Fruit fly (Drosophila melanogaster) whole organism, pupa: ENCODE results near the gene trem.

Source experiments
- CG10348 ChIP-seq: fragments of 200-800 bp; sonication (Bioruptor generic); IDR thresholded peaks from 2 replicates; pipeline ENCODE4 v1.3.6; 2022; ENCODE audit warnings: missing biosample characterization, missing genetic modification characterization
- CG12605 ChIP-seq: fragments of 200-800 bp; sonication (Bioruptor generic); IDR thresholded peaks from 2 replicates; pipeline ENCODE4 v1.3.6; 2022; ENCODE audit warnings: missing biosample characterization, missing genetic modification characterization
- CG13204 ChIP-seq: fragments of 200-800 bp; sonication (Bioruptor generic); optimal IDR thresholded peaks from 2 replicates; lab custom pipeline; 2018; ENCODE audit warnings: missing biosample characterization, mild to moderate bottlenecking, missing genetic modification characterization, moderate library complexity
- CG14655 ChIP-seq: fragments of 200-800 bp; sonication (Bioruptor generic); optimal IDR thresholded peaks from 3 replicates; lab custom pipeline; 2017; ENCODE audit warnings: mild to moderate bottlenecking, missing biosample characterization, missing genetic modification reagents, missing genetic modification characterization
- CG15710 ChIP-seq: fragments of 200-800 bp; sonication (Bioruptor generic); optimal IDR thresholded peaks from 2 replicates; lab custom pipeline; 2018; ENCODE audit warnings: missing biosample characterization, mild to moderate bottlenecking, missing genetic modification characterization, moderate library complexity
- CG17806 ChIP-seq: fragments of 200-800 bp; sonication (Bioruptor generic); optimal IDR thresholded peaks from 2 replicates; lab custom pipeline; 2018; ENCODE audit warnings: missing biosample characterization, mild to moderate bottlenecking, missing genetic modification characterization, moderate library complexity
- CG32121 ChIP-seq: fragments of 200-800 bp; sonication (Bioruptor generic); IDR thresholded peaks from 2 replicates; pipeline ENCODE4 v1.3.6; 2022; ENCODE audit warnings: missing biosample characterization, missing genetic modification characterization
- CG34367 ChIP-seq: fragments of 200-800 bp; sonication (Bioruptor generic); optimal IDR thresholded peaks from 2 replicates; lab custom pipeline; 2018; ENCODE audit warnings: missing biosample characterization, mild to moderate bottlenecking, missing genetic modification characterization
- CG4496 ChIP-seq: fragments of 200-800 bp; sonication (Bioruptor generic); IDR thresholded peaks from 3 replicates; pipeline ENCODE4 v1.3.6; 2022; ENCODE audit warnings: missing biosample characterization, missing genetic modification characterization
- CG8159 ChIP-seq: fragments of 200-800 bp; sonication (Bioruptor generic); optimal IDR thresholded peaks from 3 replicates; lab custom pipeline; 2018; ENCODE audit warnings: missing biosample characterization, mild to moderate bottlenecking, missing genetic modification characterization, moderate library complexity
- CG8301 ChIP-seq: fragments of 200-800 bp; sonication (Bioruptor generic); optimal IDR thresholded peaks from 2 replicates; lab custom pipeline; 2018; ENCODE audit warnings: missing biosample characterization, mild to moderate bottlenecking, missing genetic modification characterization
- CG9948 ChIP-seq: fragments of 200-800 bp; sonication (Bioruptor generic); optimal IDR thresholded peaks from 2 replicates; lab custom pipeline; 2018; ENCODE audit warnings: missing biosample characterization, mild to moderate bottlenecking, missing genetic modification characterization, moderate library complexity
- D1 ChIP-seq: fragments of 200-800 bp; sonication (Bioruptor generic); optimal IDR thresholded peaks from 2 replicates; lab custom pipeline; 2018; ENCODE audit warnings: missing biosample characterization, mild to moderate bottlenecking, missing genetic modification characterization, moderate library complexity
- EcR ChIP-seq: fragments of 200-800 bp; sonication (Bioruptor generic); optimal IDR thresholded peaks from 3 replicates; lab custom pipeline; 2019; ENCODE audit warnings: missing biosample characterization, missing genetic modification characterization, mild to moderate bottlenecking, moderate library complexity, missing genetic modification reagents
- Ets98B ChIP-seq: fragments of 200-800 bp; sonication (Bioruptor generic); IDR thresholded peaks from 2 replicates; pipeline ENCODE4 v1.3.6; 2022; ENCODE audit warnings: missing biosample characterization, missing genetic modification characterization
- Pif1A ChIP-seq: fragments of 200-800 bp; sonication (Bioruptor generic); optimal IDR thresholded peaks from 3 replicates; lab custom pipeline; 2016; ENCODE audit warnings: missing biosample characterization, missing genetic modification characterization
- Pif1B ChIP-seq: fragments of 200-800 bp; sonication (Bioruptor generic); optimal IDR thresholded peaks from 3 replicates; lab custom pipeline; 2016; ENCODE audit warnings: missing biosample characterization, missing genetic modification characterization
- Snoo ChIP-seq: fragments of 200-800 bp; sonication (Bioruptor generic); optimal IDR thresholded peaks from 3 replicates; lab custom pipeline; 2017; ENCODE audit warnings: missing biosample characterization, mild to moderate bottlenecking, missing genetic modification characterization, inconsistent platforms
- fd96Ca ChIP-seq: fragments of 200-800 bp; sonication (Bioruptor generic); IDR thresholded peaks from 3 replicates; pipeline ENCODE4 v1.3.6; 2022; ENCODE audit warnings: missing biosample characterization, missing genetic modification characterization
- gl ChIP-seq: fragments of 200-800 bp; sonication (Bioruptor generic); optimal IDR thresholded peaks from 2 replicates; lab custom pipeline; 2018; ENCODE audit warnings: missing biosample characterization, mild to moderate bottlenecking, missing genetic modification characterization
- rn ChIP-seq: fragments of 200-800 bp; sonication (Bioruptor generic); IDR thresholded peaks from 2 replicates; pipeline ENCODE4 v1.3.6; 2022; ENCODE audit warnings: missing biosample characterization, missing genetic modification characterization

The trem gene

dm6 chr3R:20021152-20021769, 9.8 kb downstream of the trem start, which contains the start of the genes PIG-L and psidin:
Gene PIG-L (minus strand): TSS chr3R:20021338.
Gene psidin (plus strand): TSS chr3R:20021704.
- TF ChIP-seq Snoo (tag; lab: Kevin White, UChicago) (peak; percentile 85), CG17806 (tag; lab: Kevin White, UChicago) (peak; percentile 46), Ets98B (GFP tag; lab: Robert Waterston, UW) (peak; percentile 30; the same call in 1 of the 2 replicates), CG14655 (GFP tag; lab: Kevin White, UChicago) (no peak), CG9948 (tag; lab: Kevin White, UChicago) (peak; percentile 81), CG8301 (tag; lab: Kevin White, UChicago) (peak; percentile 51), CG13204 (GFP tag; lab: Kevin White, UChicago) (no peak), Pif1A (GFP tag; lab: Kevin White, UChicago) (no peak), rn (GFP tag; lab: Robert Waterston, UW) (peak; percentile 23), CG15710 (tag; lab: Kevin White, UChicago) (peak; percentile 88), Pif1B (GFP tag; lab: Kevin White, UChicago) (no peak), CG32121 (GFP tag; lab: Robert Waterston, UW) (peak; percentile 66), CG12605 (GFP tag; lab: Robert Waterston, UW) (peak; percentile 52), CG34367 (tag; lab: Kevin White, UChicago) (peak; percentile 83), gl (tag; lab: Kevin White, UChicago) (no peak), CG10348 (GFP tag; lab: Robert Waterston, UW) (no peak), CG8159 (peak; percentile 72), CG4496 (GFP tag; lab: Robert Waterston, UW) (peak; percentile 39; the same call in 2 of the 3 replicates), fd96Ca (GFP tag; lab: Robert Waterston, UW) (peak; percentile 62; the same call in 2 of the 3 replicates), EcR (GFP tag; lab: Kevin White, UChicago) (no peak), D1 (tag; lab: Kevin White, UChicago) (no peak)
- TF ChIP-seq, all 21 proteins: peak for 13

- TF ChIP-seq Snoo (tag; lab: Kevin White, UChicago) (no peak), D1 (tag; lab: Kevin White, UChicago) (no peak), fd96Ca (GFP tag; lab: Robert Waterston, UW) (no peak), rn (GFP tag; lab: Robert Waterston, UW) (no peak), CG4496 (GFP tag; lab: Robert Waterston, UW) (no peak), CG32121 (GFP tag; lab: Robert Waterston, UW) (no peak), CG14655 (GFP tag; lab: Kevin White, UChicago) (no peak)
Observed at dm6 chr3R:20013404-20013922, 17.6 kb downstream of the trem start, which contains the start of the genes CG17190 and CG4836. Gene CG17190 (minus strand): TSS chr3R:20013504. Gene CG4836 (plus strand): TSS chr3R:20013872.

dm6 chr3R:20012688-20013087, 18.4 kb downstream of the trem start:
- TF ChIP-seq CG4496 (GFP tag; lab: Robert Waterston, UW) = no peak
- TF ChIP-seq CG13204 (GFP tag; lab: Kevin White, UChicago) = no peak
- TF ChIP-seq D1 (tag; lab: Kevin White, UChicago) = no peak
- no peak for TF ChIP-seq gl (tag; lab: Kevin White, UChicago)
- TF ChIP-seq CG32121 (GFP tag; lab: Robert Waterston, UW) = no peak
- TF ChIP-seq CG10348 (GFP tag; lab: Robert Waterston, UW) = no peak
- TF ChIP-seq EcR (GFP tag; lab: Kevin White, UChicago) = no peak
- TF ChIP-seq Snoo (tag; lab: Kevin White, UChicago) = no peak
- no peak for TF ChIP-seq Pif1B (GFP tag; lab: Kevin White, UChicago)
- no peak for TF ChIP-seq Pif1A (GFP tag; lab: Kevin White, UChicago)
- no peak for TF ChIP-seq rn (GFP tag; lab: Robert Waterston, UW)
- no peak for TF ChIP-seq CG15710 (tag; lab: Kevin White, UChicago)

- TF ChIP-seq CG14655 (GFP tag; lab: Kevin White, UChicago) = no peak
- no peak for TF ChIP-seq CG15710 (tag; lab: Kevin White, UChicago)
- TF ChIP-seq CG4496 (GFP tag; lab: Robert Waterston, UW) = no peak
- TF ChIP-seq CG32121 (GFP tag; lab: Robert Waterston, UW) = no peak
- TF ChIP-seq CG8301 (tag; lab: Kevin White, UChicago) = no peak
- TF ChIP-seq CG17806 (tag; lab: Kevin White, UChicago) = no peak
- TF ChIP-seq CG9948 (tag; lab: Kevin White, UChicago) = no peak
- TF ChIP-seq Pif1A (GFP tag; lab: Kevin White, UChicago) = no peak
- TF ChIP-seq Ets98B (GFP tag; lab: Robert Waterston, UW) = no peak
- TF ChIP-seq CG8159 = no peak
- no peak for TF ChIP-seq CG10348 (GFP tag; lab: Robert Waterston, UW)
- no peak for TF ChIP-seq D1 (tag; lab: Kevin White, UChicago)
- TF ChIP-seq Snoo (tag; lab: Kevin White, UChicago) = no peak
- TF ChIP-seq CG34367 (tag; lab: Kevin White, UChicago) = no peak
- TF ChIP-seq EcR (GFP tag; lab: Kevin White, UChicago) = no peak
Observed at dm6 chr3R:20010942-20011341, 20.2 kb downstream of the trem start.

- TF ChIP-seq EcR (GFP tag; lab: Kevin White, UChicago) (no peak), CG9948 (tag; lab: Kevin White, UChicago) (peak; percentile 40), Pif1A (GFP tag; lab: Kevin White, UChicago) (no peak), Pif1B (GFP tag; lab: Kevin White, UChicago) (no peak), Ets98B (GFP tag; lab: Robert Waterston, UW) (peak; percentile 5; the same call in 1 of the 2 replicates), CG15710 (tag; lab: Kevin White, UChicago) (peak; percentile 13), CG17806 (tag; lab: Kevin White, UChicago) (no peak), CG32121 (GFP tag; lab: Robert Waterston, UW) (no peak; the same call in 1 of the 2 replicates), CG12605 (GFP tag; lab: Robert Waterston, UW) (peak; percentile 5; the same call in 1 of the 2 replicates), D1 (tag; lab: Kevin White, UChicago) (no peak), CG4496 (GFP tag; lab: Robert Waterston, UW) (peak; percentile 50; the same call in 2 of the 3 replicates), CG13204 (GFP tag; lab: Kevin White, UChicago) (no peak), CG8301 (tag; lab: Kevin White, UChicago) (no peak), fd96Ca (GFP tag; lab: Robert Waterston, UW) (no peak), CG8159 (peak; percentile 66)
- TF ChIP-seq, all 21 proteins: peak for 6
Observed at dm6 chr3R:20008372-20009051, 22.6 kb downstream of the trem start, which contains the start of the genes Hs6st and MED25. Gene Hs6st (minus strand): TSS chr3R:20008512. Gene MED25 (plus strand): TSS chr3R:20008947.
